Worm (Caenorhabditis elegans): ENCODE results near the gene Y39A1A.2.

ce11 chrIII:10600138-10600626 lies 3.2 kb downstream of the Y39A1A.2 start, which contains the start of gene epg-6:
- TF ChIP-seq fax-1 (tag; optimal IDR thresholded peaks at IDR 0.05) (no peak), ama-1 (optimal IDR thresholded peaks at IDR 0.05) (no peak), ets-4 (tag; optimal IDR thresholded peaks at IDR 0.05) (no peak), K09A11.1 (tag; optimal IDR thresholded peaks at IDR 0.05; ENCODE audit: insufficient read depth) (no peak), hlh-13 (GFP tag; optimal IDR thresholded peaks at IDR 0.05) (no peak), zip-5 (tag; optimal IDR thresholded peaks at IDR 0.05) (no peak), unc-42 (tag; optimal IDR thresholded peaks at IDR 0.05) (no peak), ceh-48 (tag; optimal IDR thresholded peaks at IDR 0.05) (no peak), rnt-1 (tag; optimal IDR thresholded peaks at IDR 0.05) (no peak), pqm-1 (tag; optimal IDR thresholded peaks at IDR 0.05) (no peak), ceh-9 (tag; optimal IDR thresholded peaks at IDR 0.05) (no peak), unc-55 (GFP tag; optimal IDR thresholded peaks at IDR 0.05) (no peak), pha-4 (tag; optimal IDR thresholded peaks at IDR 0.05) (no peak), ceh-24 (tag; optimal IDR thresholded peaks at IDR 0.05) (no peak)

Measured in whole organism, late embryonic.